Fruit fly (Drosophila melanogaster): ENCODE measurements around the gene comt.

Gene comt

dm6 chrX:13258757-13259067, at the start of gene comt (continued):
- TF ChIP-seq MTF-1 (GFP tag; optimal IDR thresholded peaks at IDR 0.05; ENCODE audit: borderline replicate concordance) (peak; percentile 22), tup (GFP tag; optimal IDR thresholded peaks at IDR 0.05) (no peak), org-1 (GFP tag; optimal IDR thresholded peaks at IDR 0.05) (no peak), dimm (GFP tag; IDR thresholded peaks at IDR 0.05) (no peak), crp (GFP tag; optimal IDR thresholded peaks at IDR 0.05) (peak in 1 of 2 experiments; percentile 2), CG12071 (GFP tag; optimal IDR thresholded peaks at IDR 0.05) (no peak), CG32532 (GFP tag; IDR thresholded peaks at IDR 0.05) (peak; percentile 72), Oaz (GFP tag; IDR thresholded peaks at IDR 0.05) (no peak), Sry-δ (GFP tag; optimal IDR thresholded peaks at IDR 0.05) (no peak), CG11247 (GFP tag; IDR thresholded peaks at IDR 0.05) (peak; percentile 53), CHES-1-like (GFP tag; optimal IDR thresholded peaks at IDR 0.05) (no peak), ci (GFP tag; IDR thresholded peaks at IDR 0.05) (peak; percentile 71; the same call in 2 of the 3 replicates), CG17568 (GFP tag; optimal IDR thresholded peaks at IDR 0.05) (no peak), slou (GFP tag; optimal IDR thresholded peaks at IDR 0.05) (no peak), Chrac-16 (GFP tag; optimal IDR thresholded peaks at IDR 0.05) (peak; percentile 26), Myb (GFP tag; optimal IDR thresholded peaks at IDR 0.05) (no peak), cato (GFP tag; optimal IDR thresholded peaks at IDR 0.05; ENCODE audit: borderline replicate concordance) (peak; percentile 14), jumu (GFP tag; optimal IDR thresholded peaks at IDR 0.05) (no peak), Side (GFP tag; optimal IDR thresholded peaks at IDR 0.05) (no peak), luna (GFP tag; optimal IDR thresholded peaks at IDR 0.05) (no peak), HHEX (GFP tag; optimal IDR thresholded peaks at IDR 0.05) (peak; percentile 43), ssp (GFP tag; IDR thresholded peaks at IDR 0.05) (peak; percentile 36; the same call in 1 of the 2 replicates), chm (GFP tag; IDR thresholded peaks at IDR 0.05) (peak; percentile 53; the same call in 1 of the 2 replicates), unpg (GFP tag; optimal IDR thresholded peaks at IDR 0.05) (peak; percentile 70), CG7357 (GFP tag; IDR thresholded peaks at IDR 0.05) (no peak), CG10321 (GFP tag; IDR thresholded peaks at IDR 0.05) (no peak), hb (GFP tag; IDR thresholded peaks at IDR 0.05; ENCODE audit: partially characterized antibody) (no peak), CG17802 (tag; optimal IDR thresholded peaks at IDR 0.05) (no peak), CG7963 (GFP tag; IDR thresholded peaks at IDR 0.05; ENCODE audit: partially characterized antibody) (no peak), CG30403 (GFP tag; optimal IDR thresholded peaks at IDR 0.05) (peak; percentile 63), dati (GFP tag; IDR thresholded peaks at IDR 0.05) (no peak), CG2199 (GFP tag; IDR thresholded peaks at IDR 0.05) (no peak), CG3065 (GFP tag; optimal IDR thresholded peaks at IDR 0.05) (no peak), Dll (GFP tag; IDR thresholded peaks at IDR 0.05; ENCODE audit: partially characterized antibody) (no peak), NfI (GFP tag; optimal IDR thresholded peaks at IDR 0.05) (no peak), Stat92E (GFP tag; optimal IDR thresholded peaks at IDR 0.05) (no peak), bigmax (GFP tag; optimal IDR thresholded peaks at IDR 0.05) (no peak), twi (tag; optimal IDR thresholded peaks at IDR 0.05) (no peak), lbe (GFP tag; optimal IDR thresholded peaks at IDR 0.05) (no peak), ase (GFP tag; IDR thresholded peaks at IDR 0.05) (0 out of 3 replicates have a peak, but pooled peaks have one; percentile 36), lilli (GFP tag; optimal IDR thresholded peaks at IDR 0.05) (peak; percentile 16), gcm (GFP tag; optimal IDR thresholded peaks at IDR 0.05) (peak; percentile 60), Atf-2 (GFP tag; optimal IDR thresholded peaks at IDR 0.05) (no peak), CG32767 (GFP tag; IDR thresholded peaks at IDR 0.05) (no peak), Dref (GFP tag; IDR thresholded peaks at IDR 0.05) (no peak), wek (GFP tag; optimal IDR thresholded peaks at IDR 0.05) (no peak), D (optimal IDR thresholded peaks at IDR 0.05) (no peak), D (GFP tag; optimal IDR thresholded peaks at IDR 0.05) (peak; percentile 48), gfzf (GFP tag; optimal IDR thresholded peaks at IDR 0.05) (no peak), cg (GFP tag; optimal IDR thresholded peaks at IDR 0.05) (no peak), slbo (GFP tag; IDR thresholded peaks at IDR 0.05) (peak; percentile 47), sr (GFP tag; IDR thresholded peaks at IDR 0.05) (no peak)
